Worm (Caenorhabditis elegans) whole organism, early embryonic: ENCODE data around the gene ZK899.3.

Source experiments
- B0310.2 ChIP-seq: sonication (generic microtip); optimal IDR thresholded peaks from 2 replicates; lab custom pipeline; 2016; ENCODE audit warnings: mild to moderate bottlenecking, missing genetic modification characterization, missing compliant biosample characterization
- F13C5.2 ChIP-seq: sonication (generic microtip); optimal IDR thresholded peaks from 2 replicates; lab custom pipeline; 2017; ENCODE audit warnings: mild to moderate bottlenecking, missing genetic modification characterization, inconsistent platforms, missing compliant biosample characterization
- aly-1 ChIP-seq: sonication (generic microtip); optimal IDR thresholded peaks from 2 replicates; lab custom pipeline; 2016; ENCODE audit warnings: missing genetic modification characterization, missing compliant biosample characterization
- ama-1 ChIP-seq: fragments of 150-350 bp; optimal IDR thresholded peaks from 2 replicates; lab custom pipeline; 2014
- ceh-13 ChIP-seq: fragments of 200-800 bp; sonication (Bioruptor generic); optimal IDR thresholded peaks from 2 replicates; lab custom pipeline; 2018; ENCODE audit warnings: mild to moderate bottlenecking, missing genetic modification characterization, missing compliant biosample characterization
- ceh-36 ChIP-seq: sonication (generic microtip); optimal IDR thresholded peaks from 2 replicates; lab custom pipeline; 2016; ENCODE audit warnings: missing genetic modification characterization, inconsistent platforms, missing compliant biosample characterization
- ets-7 ChIP-seq: sonication (generic microtip); optimal IDR thresholded peaks from 2 replicates; lab custom pipeline; 2016; ENCODE audit warnings: missing genotype, missing genetic modification characterization, missing compliant biosample characterization
- flt-1 ChIP-seq: fragments of 200-800 bp; sonication (Bioruptor generic); IDR thresholded peaks from 2 replicates; pipeline ENCODE4 v1.3.6; 2022; ENCODE audit warnings: missing genetic modification characterization, missing compliant biosample characterization
- hmbx-1 ChIP-seq: sonication (generic microtip); optimal IDR thresholded peaks from 2 replicates; lab custom pipeline; 2016; ENCODE audit warnings: mild to moderate bottlenecking, missing genetic modification characterization, missing compliant biosample characterization
- hmg-4 ChIP-seq: fragments of 200-800 bp; sonication (Bioruptor generic); optimal IDR thresholded peaks from 2 replicates; lab custom pipeline; 2018; ENCODE audit warnings: mild to moderate bottlenecking, missing genetic modification characterization, missing compliant biosample characterization
- hnd-1 ChIP-seq: sonication (generic microtip); optimal IDR thresholded peaks from 2 replicates; lab custom pipeline; 2016; ENCODE audit warnings: missing genetic modification characterization, missing compliant biosample characterization
- pes-1 ChIP-seq: fragments of 200-800 bp; sonication (Bioruptor generic); IDR thresholded peaks from 2 replicates; pipeline ENCODE4 v1.3.6; 2022; ENCODE audit warnings: missing genetic modification reagents, missing genetic modification characterization, missing compliant biosample characterization
- scrt-1 ChIP-seq: fragments of 200-800 bp; sonication (Bioruptor generic); IDR thresholded peaks from 2 replicates; pipeline ENCODE4 v1.3.6; 2022; ENCODE audit warnings: missing genetic modification characterization, missing compliant biosample characterization
- sea-1 ChIP-seq: fragments of 200-800 bp; sonication (Bioruptor generic); conservative IDR thresholded peaks from 2 replicates; pipeline ENCODE4 v1.3.6; 2022; ENCODE audit warnings: missing genetic modification characterization, missing compliant biosample characterization
- tbx-11 ChIP-seq: fragments of 200-800 bp; sonication (Bioruptor generic); IDR thresholded peaks from 2 replicates; pipeline ENCODE4 v1.3.6; 2022; ENCODE audit warnings: missing genetic modification characterization, missing compliant biosample characterization
- tbx-37 ChIP-seq: fragments of 200-800 bp; sonication (Bioruptor generic); conservative IDR thresholded peaks from 2 replicates; pipeline ENCODE4 v1.3.6; 2022; ENCODE audit warnings: missing genetic modification reagents, missing genetic modification characterization, missing compliant biosample characterization
- tra-4 ChIP-seq: sonication (generic microtip); optimal IDR thresholded peaks from 2 replicates; lab custom pipeline; 2017; ENCODE audit warnings: missing genetic modification characterization, missing compliant biosample characterization

The ZK899.3 gene

DNA sequence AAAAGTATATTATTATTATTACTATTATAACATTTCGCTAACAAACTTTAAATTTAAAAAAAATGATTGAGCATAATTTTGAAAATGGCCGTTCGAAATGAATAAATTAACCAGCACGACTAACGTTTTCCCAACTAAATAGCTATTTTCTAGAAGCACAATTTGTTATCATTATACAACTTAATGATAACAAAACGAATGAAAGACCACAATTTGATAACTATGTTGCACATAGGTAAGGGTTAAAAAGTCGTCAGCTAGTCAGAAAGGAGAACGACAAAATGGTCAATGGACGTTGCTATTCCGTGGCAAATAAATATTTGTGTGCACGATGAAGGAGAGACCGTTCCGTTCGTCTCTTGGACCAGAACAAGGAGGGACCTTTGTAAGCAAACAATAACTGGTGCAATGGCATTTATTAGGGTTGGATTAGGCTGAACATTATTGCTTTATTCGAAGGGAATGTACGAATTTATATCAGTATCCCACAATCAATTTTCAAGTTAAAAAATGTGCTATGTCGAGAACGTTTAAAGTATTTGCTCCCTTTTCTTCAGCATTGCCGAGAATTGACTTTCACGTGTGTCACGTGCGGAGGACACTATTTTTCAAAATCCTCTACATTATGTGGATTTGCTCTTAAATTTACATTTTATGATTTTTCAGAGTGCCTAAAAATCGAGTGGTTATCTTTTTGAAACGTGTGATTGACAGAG is at the start of gene ZK899.3:
Gene ZK899.3 (plus strand): TSS at position 666 of the 716 bp plus-strand sequence.
- TF ChIP-seq tbx-37 (GFP tag; lab: Robert Waterston, UW): no peak
- TF ChIP-seq F13C5.2: no peak
- TF ChIP-seq flt-1: no peak

DNA sequence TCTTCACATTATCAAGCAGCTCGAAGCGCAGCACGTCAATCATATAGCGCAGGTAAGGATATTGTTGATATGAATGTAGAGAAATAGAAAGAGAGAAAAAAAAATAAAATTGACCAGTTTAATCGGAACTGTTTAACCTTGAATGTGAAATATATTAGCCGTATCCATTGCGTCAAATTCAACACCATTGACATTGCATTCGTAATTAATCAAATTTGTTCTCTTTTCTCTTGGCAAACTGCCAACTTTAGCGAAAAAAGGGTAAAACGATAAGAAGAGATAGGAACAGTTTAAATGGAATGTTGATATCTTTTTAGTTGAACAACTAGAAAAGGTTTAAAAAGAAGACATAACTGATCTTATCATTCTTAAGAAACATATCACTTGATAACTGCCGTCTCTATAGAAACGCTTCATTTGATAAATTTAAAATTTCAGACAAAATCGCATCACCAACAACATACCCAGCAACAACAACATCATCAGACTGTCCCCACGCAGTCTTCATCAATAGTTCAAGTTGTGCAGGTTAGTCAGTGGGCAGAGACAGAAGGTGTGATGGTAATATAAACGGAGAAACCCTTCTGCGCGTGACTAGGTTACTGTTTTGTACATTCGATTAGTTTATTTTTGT is 49.2 kb upstream of the ZK899.3 start:
- TF ChIP-seq ceh-36 (tag; lab: Kevin White, UChicago) (no peak), ets-7 (tag; lab: Kevin White, UChicago) (no peak), flt-1 (no peak), aly-1 (tag; lab: Kevin White, UChicago) (no peak), hmbx-1 (no peak)

DNA sequence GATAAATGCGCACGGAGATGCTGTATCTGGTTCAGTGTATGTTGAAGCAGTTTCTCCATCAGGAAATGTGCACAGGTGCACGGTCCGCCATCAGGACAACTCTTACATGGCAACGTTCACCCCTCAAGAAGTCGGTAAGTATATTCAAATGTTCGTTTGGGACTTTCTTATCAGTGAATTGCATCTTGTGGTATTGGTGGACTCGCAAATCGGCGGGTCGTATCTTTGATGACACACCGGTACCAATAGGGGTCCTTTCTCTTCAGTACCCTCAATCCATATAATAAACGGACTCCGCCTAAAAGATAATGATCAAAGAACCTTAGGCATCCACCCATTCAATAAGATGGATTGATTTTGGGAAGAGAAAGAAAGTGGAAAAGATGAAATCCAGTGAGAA is 47.0 kb upstream of the ZK899.3 start:
- TF ChIP-seq tbx-11: no peak
- TF ChIP-seq flt-1: no peak
- no peak for TF ChIP-seq scrt-1 (GFP tag; lab: Robert Waterston, UW)
- no peak for TF ChIP-seq pes-1 (GFP tag; lab: Robert Waterston, UW)
- no peak for TF ChIP-seq B0310.2 (tag; lab: Kevin White, UChicago)
- no peak for TF ChIP-seq tra-4

DNA sequence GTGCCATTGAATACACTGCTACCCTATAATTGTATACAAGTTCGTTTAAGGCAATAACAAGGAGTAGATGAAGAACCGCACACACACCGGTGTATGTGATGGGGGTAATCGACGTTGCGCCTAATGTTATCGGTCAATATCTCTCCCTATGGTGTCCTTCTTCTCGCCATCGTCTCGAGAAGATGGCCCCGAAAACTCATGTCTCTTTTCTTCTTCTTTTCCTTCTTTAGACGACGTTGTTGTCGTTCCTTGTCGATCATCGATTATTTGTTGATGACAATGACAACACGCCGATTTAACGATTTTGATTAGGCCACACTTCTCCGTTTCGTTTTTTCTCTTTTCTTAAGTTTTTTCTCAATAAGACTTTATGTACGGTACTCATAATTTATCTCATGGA is 43.8 kb upstream of the ZK899.3 start:
- TF ChIP-seq ceh-13 (GFP tag; lab: Kevin White, UChicago) (no peak), tra-4 (no peak), ceh-36 (tag; lab: Kevin White, UChicago) (no peak), tbx-37 (GFP tag; lab: Robert Waterston, UW) (no peak), flt-1 (no peak), sea-1 (GFP tag; lab: Robert Waterston, UW) (no peak), B0310.2 (tag; lab: Kevin White, UChicago) (no peak), ama-1 (no peak), ets-7 (tag; lab: Kevin White, UChicago) (no peak), pes-1 (GFP tag; lab: Robert Waterston, UW) (no peak), hmg-4 (GFP tag; lab: Kevin White, UChicago) (no peak), tbx-11 (no peak), F13C5.2 (no peak), hnd-1 (tag; lab: Kevin White, UChicago) (no peak), hmbx-1 (no peak), aly-1 (tag; lab: Kevin White, UChicago) (no peak), scrt-1 (GFP tag; lab: Robert Waterston, UW) (no peak)

DNA sequence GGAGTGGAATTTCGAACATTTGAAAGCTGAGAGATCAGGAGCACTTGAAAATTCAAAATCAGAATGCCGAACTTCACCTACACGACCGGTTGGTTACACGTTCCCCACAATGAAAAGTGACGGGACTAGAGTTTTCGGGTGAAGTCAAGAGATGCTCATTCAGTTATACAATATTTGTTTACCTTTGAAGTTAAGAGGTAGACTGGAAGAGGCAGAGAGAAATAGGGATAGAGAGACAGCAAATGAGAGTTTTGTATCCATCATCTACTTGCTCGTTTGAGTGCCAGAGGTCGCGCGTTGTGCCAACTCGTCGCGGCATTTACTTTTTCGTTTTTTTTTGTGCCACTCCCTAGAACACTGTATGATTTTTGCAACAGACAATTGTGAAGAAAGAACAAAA is 42.2 kb upstream of the ZK899.3 start:
- TF ChIP-seq hnd-1 (tag; lab: Kevin White, UChicago): no peak

DNA sequence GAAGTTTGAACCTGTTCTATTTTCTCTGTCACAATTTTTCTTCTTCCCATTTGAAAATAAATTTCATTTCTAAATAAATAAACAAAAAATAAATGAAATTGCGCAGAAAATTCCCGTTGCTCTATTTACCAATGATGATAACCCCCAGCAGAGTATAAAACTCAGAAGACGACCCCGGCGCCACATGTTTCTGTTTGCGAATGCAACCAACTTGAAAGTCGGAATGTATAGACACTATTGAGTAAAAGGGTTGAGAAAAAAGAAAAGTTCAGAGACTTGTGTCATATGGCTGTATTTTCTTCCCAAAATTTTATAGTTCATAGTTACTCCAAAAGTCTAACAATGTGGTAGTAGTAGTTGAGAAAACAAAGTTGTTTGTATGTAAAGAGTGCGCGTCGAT is 41.3 kb upstream of the ZK899.3 start:
- no peak for TF ChIP-seq ama-1
- no peak for TF ChIP-seq sea-1 (GFP tag; lab: Robert Waterston, UW)
- no peak for TF ChIP-seq tra-4
- TF ChIP-seq scrt-1 (GFP tag; lab: Robert Waterston, UW): no peak
- TF ChIP-seq hmbx-1: no peak
- TF ChIP-seq pes-1 (GFP tag; lab: Robert Waterston, UW): no peak
- TF ChIP-seq tbx-37 (GFP tag; lab: Robert Waterston, UW): no peak
- TF ChIP-seq ceh-13 (GFP tag; lab: Kevin White, UChicago): no peak
- TF ChIP-seq hnd-1 (tag; lab: Kevin White, UChicago): no peak
- TF ChIP-seq B0310.2 (tag; lab: Kevin White, UChicago): no peak
- TF ChIP-seq tbx-11: no peak
- TF ChIP-seq F13C5.2: no peak
- TF ChIP-seq aly-1 (tag; lab: Kevin White, UChicago): no peak
- TF ChIP-seq ets-7 (tag; lab: Kevin White, UChicago): no peak

DNA sequence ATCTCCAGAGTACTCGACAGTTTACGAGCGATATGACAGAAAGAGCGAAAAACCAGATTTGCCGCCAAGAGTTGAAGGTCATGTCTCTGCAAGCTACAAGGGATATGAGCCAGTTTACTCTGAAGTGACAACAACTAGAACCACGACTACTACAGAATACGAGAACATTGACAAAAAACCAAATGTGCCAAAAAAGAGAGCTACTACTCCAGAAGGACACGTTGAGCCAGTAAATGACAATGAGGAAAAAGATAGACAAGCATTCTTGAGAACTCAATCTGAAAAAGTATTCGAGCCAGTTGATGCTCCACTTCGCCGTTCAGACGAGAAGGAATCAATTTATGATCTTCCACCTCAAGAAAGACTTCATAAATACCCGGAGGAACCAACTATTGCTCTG is 35.6 kb upstream of the ZK899.3 start:
- TF ChIP-seq hmbx-1: no peak
- no peak for TF ChIP-seq F13C5.2
- no peak for TF ChIP-seq ceh-13 (GFP tag; lab: Kevin White, UChicago)
- no peak for TF ChIP-seq tbx-37 (GFP tag; lab: Robert Waterston, UW)
- TF ChIP-seq tra-4: no peak
- no peak for TF ChIP-seq sea-1 (GFP tag; lab: Robert Waterston, UW)
- TF ChIP-seq ceh-36 (tag; lab: Kevin White, UChicago): no peak
- no peak for TF ChIP-seq ets-7 (tag; lab: Kevin White, UChicago)
- no peak for TF ChIP-seq hmg-4 (GFP tag; lab: Kevin White, UChicago)
- TF ChIP-seq B0310.2 (tag; lab: Kevin White, UChicago): no peak
- TF ChIP-seq pes-1 (GFP tag; lab: Robert Waterston, UW): no peak
- TF ChIP-seq hnd-1 (tag; lab: Kevin White, UChicago): no peak
- TF ChIP-seq tbx-11: no peak
- TF ChIP-seq aly-1 (tag; lab: Kevin White, UChicago): no peak
- TF ChIP-seq ama-1: no peak
- no peak for TF ChIP-seq scrt-1 (GFP tag; lab: Robert Waterston, UW)
- TF ChIP-seq flt-1: no peak

DNA sequence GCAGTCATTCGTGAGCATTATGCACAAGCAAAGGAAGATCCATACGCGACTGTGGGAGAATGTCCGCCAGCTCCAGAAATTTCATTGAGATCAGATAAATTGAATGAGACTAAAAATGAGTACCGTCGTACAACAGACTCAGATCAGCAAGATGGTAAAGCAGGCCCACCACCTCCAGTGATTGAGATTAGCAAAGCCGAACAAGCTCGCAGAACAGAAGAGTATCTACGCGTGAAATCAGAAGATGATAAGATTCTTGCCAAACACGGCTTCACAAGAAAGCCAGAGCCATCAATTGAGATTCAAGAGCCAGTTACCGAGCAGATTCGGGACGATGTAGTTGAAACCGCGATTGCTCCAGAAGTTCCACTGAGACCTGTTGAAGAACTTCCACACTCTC is 35.0 kb upstream of the ZK899.3 start:
- no peak for TF ChIP-seq scrt-1 (GFP tag; lab: Robert Waterston, UW)
- no peak for TF ChIP-seq F13C5.2
- TF ChIP-seq flt-1: no peak
- no peak for TF ChIP-seq tbx-37 (GFP tag; lab: Robert Waterston, UW)
- TF ChIP-seq hmbx-1: no peak
- TF ChIP-seq tbx-11: no peak
